Worm (Caenorhabditis elegans) whole organism, midembryonic: ENCODE measurements around the gene F55G11.8.

Experiments
- T22C8.4 ChIP-seq: fragments of 200-800 bp; sonication (Bioruptor generic); IDR thresholded peaks from 2 replicates; pipeline ENCODE4 v1.3.6; 2022; ENCODE audit warnings: missing genetic modification characterization, missing compliant biosample characterization
- cog-1 ChIP-seq: sonication (generic microtip); optimal IDR thresholded peaks from 2 replicates; lab custom pipeline; 2016; ENCODE audit warnings: missing genetic modification characterization, missing compliant biosample characterization
- flt-1 ChIP-seq: fragments of 200-800 bp; sonication (Bioruptor generic); IDR thresholded peaks from 2 replicates; pipeline ENCODE4 v1.3.6; 2022; ENCODE audit warnings: missing genetic modification characterization, missing compliant biosample characterization
- klf-2 ChIP-seq: fragments of 200-800 bp; sonication (Bioruptor generic); conservative IDR thresholded peaks from 2 replicates; pipeline ENCODE4 v1.3.6; 2022; ENCODE audit warnings: missing genetic modification reagents, missing genetic modification characterization, missing compliant biosample characterization
- med-1 ChIP-seq: sonication (generic microtip); optimal IDR thresholded peaks from 2 replicates; lab custom pipeline; 2017; ENCODE audit warnings: missing genetic modification characterization, mild to moderate bottlenecking, missing compliant biosample characterization, antibody characterized with exemption, missing genetic modification reagents; ENCODE audit not compliant: insufficient read depth
- ref-1 ChIP-seq: fragments of 200-800 bp; sonication (Bioruptor generic); conservative IDR thresholded peaks from 2 replicates; pipeline ENCODE4 v1.3.6; 2022; ENCODE audit warnings: missing genetic modification reagents, missing genetic modification characterization, missing compliant biosample characterization
- tab-1 ChIP-seq: fragments of 200-800 bp; sonication (Bioruptor generic); IDR thresholded peaks from 2 replicates; pipeline ENCODE4 v1.3.6; 2022; ENCODE audit warnings: missing genetic modification characterization, missing compliant biosample characterization
- ztf-23 ChIP-seq: fragments of 200-800 bp; sonication (Bioruptor generic); IDR thresholded peaks from 2 replicates; pipeline ENCODE4 v1.3.6; 2022; ENCODE audit warnings: missing genetic modification reagents, missing genetic modification characterization, missing compliant biosample characterization
- ztf-29 ChIP-seq: fragments of 200-800 bp; sonication (Bioruptor generic); IDR thresholded peaks from 2 replicates; pipeline ENCODE4 v1.3.6; 2022; ENCODE audit warnings: missing genetic modification reagents, missing genetic modification characterization, missing compliant biosample characterization

Gene F55G11.8

DNA sequence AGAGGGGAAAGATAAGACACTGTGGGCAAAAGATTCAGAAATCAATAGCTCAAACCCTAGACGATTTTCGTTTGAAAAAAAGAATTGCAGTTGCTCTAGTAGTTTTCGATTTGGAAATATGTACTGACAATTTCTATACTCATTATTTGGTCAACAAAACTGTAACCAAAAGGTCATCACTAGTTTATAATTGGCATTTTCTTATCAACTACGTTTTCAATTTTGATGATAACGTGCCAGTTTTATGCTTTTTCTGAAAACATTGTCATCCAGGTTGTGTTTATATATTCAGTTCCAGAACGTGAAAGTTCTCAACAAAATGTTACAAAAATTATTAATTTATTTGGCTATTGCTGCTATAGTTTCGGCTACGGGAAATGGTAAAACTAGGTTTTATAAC, at the start of gene F55G11.8:
Gene F55G11.8, plus strand, starts transcription at position 245 of the 400 bp plus-strand sequence.
- TF ChIP-seq flt-1 (GFP tag; lab: Robert Waterston, UW) (no peak), med-1 (GFP tag; lab: Kevin White, UChicago) (no peak), ztf-23 (no peak), cog-1 (tag; lab: Kevin White, UChicago) (no peak)

DNA sequence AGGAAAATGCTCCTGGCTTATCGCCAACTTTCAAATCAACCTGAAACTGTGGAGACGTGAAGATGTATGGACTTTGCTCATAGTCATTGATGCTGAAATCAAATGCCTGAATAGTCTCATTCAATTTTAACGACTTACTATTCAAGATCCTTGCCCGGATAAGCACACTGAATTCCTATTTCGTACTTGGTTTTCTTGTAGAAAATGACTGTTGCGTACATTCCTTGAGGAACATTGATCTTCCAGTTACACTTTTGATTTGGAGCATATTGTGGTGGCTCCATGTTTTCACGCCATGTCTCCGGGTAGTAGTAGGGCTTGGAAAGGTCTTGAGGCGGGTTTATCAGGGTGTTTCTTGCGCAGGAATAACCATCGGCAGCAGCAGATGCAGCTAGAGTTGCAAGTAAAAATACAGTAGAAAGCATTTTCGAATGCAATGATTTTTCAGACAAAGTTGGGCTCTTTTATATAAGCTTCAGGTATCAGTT, 48.0 kb upstream of the F55G11.8 start, which contains the start of gene irg-6:
Gene irg-6, minus strand, starts transcription at position 438 of the 488 bp plus-strand sequence.
- no peak for TF ChIP-seq ztf-23
- TF ChIP-seq med-1 (GFP tag; lab: Kevin White, UChicago), result no peak
- no peak for TF ChIP-seq tab-1 (GFP tag; lab: Robert Waterston, UW)
- TF ChIP-seq klf-2 (GFP tag; lab: Robert Waterston, UW), result no peak
- no peak for TF ChIP-seq cog-1 (tag; lab: Kevin White, UChicago)
- no peak for TF ChIP-seq ztf-29 (GFP tag; lab: Robert Waterston, UW)
- TF ChIP-seq T22C8.4, result no peak
- no peak for TF ChIP-seq flt-1 (GFP tag; lab: Robert Waterston, UW)
- TF ChIP-seq ref-1 (GFP tag; lab: Robert Waterston, UW), result no peak

DNA sequence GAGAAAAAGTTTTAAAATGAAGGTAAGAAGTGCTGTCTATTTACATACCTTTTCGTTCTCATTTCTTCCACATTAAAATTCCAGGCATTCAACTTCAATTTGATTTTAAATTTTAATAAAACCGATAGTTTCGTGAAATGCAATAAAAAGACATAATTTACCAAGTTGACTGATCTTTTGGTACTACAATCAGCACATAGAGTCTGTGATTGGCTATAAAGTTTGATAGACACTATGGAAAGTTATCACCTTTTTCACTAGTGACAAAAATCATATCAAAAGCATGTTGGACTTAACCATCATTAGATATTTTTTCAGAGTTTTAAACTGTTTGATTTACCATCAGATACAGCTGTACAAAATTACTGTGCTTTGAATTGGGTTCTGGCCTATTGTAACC, 47.1 kb upstream of the F55G11.8 start, which contains the start of gene srz-15:
Gene srz-15, plus strand, starts transcription at position 301 of the 400 bp plus-strand sequence.
- TF ChIP-seq klf-2 (GFP tag; lab: Robert Waterston, UW), result no peak
- TF ChIP-seq T22C8.4, result no peak
- no peak for TF ChIP-seq tab-1 (GFP tag; lab: Robert Waterston, UW)
- no peak for TF ChIP-seq ztf-23
- no peak for TF ChIP-seq cog-1 (tag; lab: Kevin White, UChicago)
- no peak for TF ChIP-seq ztf-29 (GFP tag; lab: Robert Waterston, UW)
- no peak for TF ChIP-seq flt-1 (GFP tag; lab: Robert Waterston, UW)
- TF ChIP-seq med-1 (GFP tag; lab: Kevin White, UChicago), result no peak
- no peak for TF ChIP-seq ref-1 (GFP tag; lab: Robert Waterston, UW)

DNA sequence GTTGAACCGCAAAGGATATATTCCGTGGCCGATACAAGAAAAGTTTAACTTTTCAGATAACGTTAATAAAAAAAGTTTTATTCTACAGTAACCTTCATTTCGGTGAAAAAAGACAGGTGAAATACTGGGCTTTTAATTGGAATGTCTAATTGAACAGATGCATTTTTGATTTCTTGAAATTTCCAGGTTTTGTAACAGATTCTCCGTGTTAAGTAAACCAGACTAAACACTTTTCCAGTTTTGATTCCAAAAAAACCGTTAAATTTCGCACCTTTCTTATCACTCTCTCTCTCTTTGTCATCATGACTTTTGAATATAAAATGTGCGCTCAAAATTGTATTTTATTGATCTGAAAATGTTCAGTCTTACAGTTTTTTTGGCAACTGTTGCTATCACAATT, 44.4 kb upstream of the F55G11.8 start, which contains the start of gene C32H11.3:
Gene C32H11.3, plus strand, starts transcription at position 301 of the 400 bp plus-strand sequence.
- TF ChIP-seq tab-1 (GFP tag; lab: Robert Waterston, UW), result no peak

DNA sequence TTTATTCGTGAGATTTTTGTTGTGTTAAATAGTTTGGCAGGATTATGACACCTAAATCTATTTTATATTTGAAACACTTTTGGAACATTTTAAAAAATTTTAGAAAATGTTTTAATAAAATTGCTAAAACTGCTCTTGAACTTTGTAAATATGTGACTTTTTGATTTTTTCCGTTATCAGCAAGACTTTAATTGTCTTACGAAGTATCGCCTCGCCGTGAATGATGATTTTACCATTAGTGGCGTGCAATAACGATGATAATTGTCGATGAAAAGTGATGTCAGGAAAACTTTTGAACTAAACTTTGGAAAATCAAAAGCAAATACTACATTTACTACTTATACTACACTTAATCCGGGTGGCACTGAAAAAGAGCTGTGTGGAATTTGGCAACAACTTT, 42.1 kb upstream of the F55G11.8 start:
- TF ChIP-seq T22C8.4, result no peak
- no peak for TF ChIP-seq klf-2 (GFP tag; lab: Robert Waterston, UW)
- no peak for TF ChIP-seq ztf-29 (GFP tag; lab: Robert Waterston, UW)
- TF ChIP-seq ref-1 (GFP tag; lab: Robert Waterston, UW), result no peak
- no peak for TF ChIP-seq flt-1 (GFP tag; lab: Robert Waterston, UW)
- TF ChIP-seq cog-1 (tag; lab: Kevin White, UChicago), result no peak
- no peak for TF ChIP-seq tab-1 (GFP tag; lab: Robert Waterston, UW)
- no peak for TF ChIP-seq med-1 (GFP tag; lab: Kevin White, UChicago)

DNA sequence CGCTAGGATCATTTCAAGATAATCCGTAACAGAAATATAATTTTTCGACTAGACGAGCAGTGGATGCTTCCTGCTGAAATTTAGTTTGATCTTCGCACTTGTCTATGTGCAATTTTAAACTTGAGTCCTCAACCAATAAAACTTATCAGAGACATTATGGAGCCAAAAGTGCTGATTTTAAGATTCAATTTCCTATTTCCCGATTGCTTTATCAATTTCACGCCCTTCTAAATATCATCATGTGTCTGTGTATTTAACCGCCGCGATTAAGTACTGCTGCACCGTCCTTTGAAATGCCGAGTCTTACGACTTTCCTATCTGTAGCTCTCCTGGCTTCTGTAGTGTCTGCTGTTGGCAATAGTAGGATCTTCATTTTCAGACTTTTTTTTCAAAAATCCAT, 41.6 kb upstream of the F55G11.8 start, which contains the start of gene C32H11.4:
Gene C32H11.4, plus strand, starts transcription at position 238 of the 400 bp plus-strand sequence.
- TF ChIP-seq tab-1 (GFP tag; lab: Robert Waterston, UW) (no peak), flt-1 (GFP tag; lab: Robert Waterston, UW) (no peak), klf-2 (GFP tag; lab: Robert Waterston, UW) (no peak), ztf-29 (GFP tag; lab: Robert Waterston, UW) (no peak), ref-1 (GFP tag; lab: Robert Waterston, UW) (no peak), ztf-23 (no peak), cog-1 (tag; lab: Kevin White, UChicago) (no peak), med-1 (GFP tag; lab: Kevin White, UChicago) (no peak), T22C8.4 (no peak)

DNA sequence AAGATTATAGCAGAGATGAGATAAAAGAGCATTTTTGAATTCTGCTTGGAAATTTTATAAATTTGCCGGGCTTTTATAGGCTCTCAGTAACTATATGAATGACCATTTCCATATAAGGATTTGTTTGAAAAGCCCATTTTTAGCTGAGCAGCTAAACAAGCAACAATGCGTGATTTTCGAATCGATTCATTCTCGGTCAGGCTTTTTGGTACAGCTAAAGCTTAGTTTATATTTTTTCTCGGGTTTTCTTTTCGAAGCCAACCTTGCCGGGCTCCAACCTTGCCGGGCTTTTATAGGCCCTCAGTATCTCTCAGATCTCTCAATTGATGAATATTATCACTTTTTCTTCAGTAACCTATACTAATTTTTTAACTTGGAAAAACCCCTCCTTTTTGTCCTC, 38.3 kb upstream of the F55G11.8 start, which contains the start of gene srlf-4:
Gene srlf-4, minus strand, starts transcription at position 101 of the 400 bp plus-strand sequence.
- TF ChIP-seq T22C8.4, result no peak
- TF ChIP-seq flt-1 (GFP tag; lab: Robert Waterston, UW), result no peak

DNA sequence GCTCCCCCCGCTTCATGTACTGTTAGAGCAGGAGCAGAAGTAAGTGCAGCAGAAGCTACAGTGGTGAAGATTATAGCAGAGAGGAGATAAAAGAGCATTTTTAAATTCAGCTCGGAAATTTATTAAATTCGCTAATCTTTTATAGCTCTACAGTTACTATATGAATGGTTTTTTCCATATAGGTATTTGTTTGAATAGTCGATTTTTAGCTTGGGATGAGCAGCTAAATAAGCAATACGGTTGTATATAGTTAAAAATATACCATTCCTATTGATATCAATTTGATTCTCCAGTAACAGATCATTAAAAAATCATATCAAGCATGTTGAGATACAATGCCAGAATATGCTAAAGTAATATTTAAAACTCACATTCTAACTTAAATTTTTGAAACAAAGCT, 36.0 kb upstream of the F55G11.8 start, which contains the start of gene srlf-5:
Gene srlf-5, minus strand, starts transcription at position 101 of the 400 bp plus-strand sequence.
- TF ChIP-seq T22C8.4 (no peak), flt-1 (GFP tag; lab: Robert Waterston, UW) (no peak), tab-1 (GFP tag; lab: Robert Waterston, UW) (no peak), klf-2 (GFP tag; lab: Robert Waterston, UW) (no peak), cog-1 (tag; lab: Kevin White, UChicago) (no peak), med-1 (GFP tag; lab: Kevin White, UChicago) (no peak), ztf-23 (no peak), ztf-29 (GFP tag; lab: Robert Waterston, UW) (no peak)

DNA sequence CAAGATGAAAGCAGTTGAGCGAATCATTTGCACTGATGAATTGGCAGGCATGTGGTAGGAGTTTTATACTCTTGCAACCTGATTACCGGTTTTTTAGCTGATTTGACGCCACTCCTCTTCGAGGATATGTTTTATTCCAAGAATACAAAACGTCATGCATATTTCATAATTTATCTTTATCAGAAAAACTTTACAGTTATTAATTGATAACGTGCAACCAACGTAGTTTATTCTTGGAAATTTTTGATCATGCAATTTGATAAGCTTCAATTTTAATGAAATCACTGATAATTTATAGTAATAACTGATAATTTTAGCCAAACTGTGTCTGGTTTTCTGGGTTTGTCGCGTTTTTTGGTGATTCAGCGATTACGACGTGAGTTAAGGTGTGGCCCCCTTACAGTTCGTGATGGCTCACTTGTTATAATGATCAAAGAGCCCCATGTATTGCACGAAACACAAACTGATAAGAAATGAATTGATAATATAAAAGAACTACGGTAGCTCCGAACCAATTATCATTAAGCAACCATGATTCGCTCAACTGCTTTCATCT, 26.3 kb upstream of the F55G11.8 start, which contains the start of the genes cld-1 and dod-21:
Gene cld-1, minus strand, starts transcription at position 51 of the 556 bp plus-strand sequence.
Gene dod-21, plus strand, starts transcription at position 518 of the 556 bp plus-strand sequence.
- TF ChIP-seq T22C8.4 (no peak), cog-1 (tag; lab: Kevin White, UChicago) (no peak), klf-2 (GFP tag; lab: Robert Waterston, UW) (no peak), ztf-23 (no peak), tab-1 (GFP tag; lab: Robert Waterston, UW) (no peak), ztf-29 (GFP tag; lab: Robert Waterston, UW) (no peak), ref-1 (GFP tag; lab: Robert Waterston, UW) (no peak), flt-1 (GFP tag; lab: Robert Waterston, UW) (no peak), med-1 (GFP tag; lab: Kevin White, UChicago) (no peak)
